Worm (Caenorhabditis elegans): ENCODE measurements around the gene mutd-1.

- TF ChIP-seq C06A6.2 (GFP tag; conservative IDR thresholded peaks at IDR 0.05) (no peak), ama-1 (optimal IDR thresholded peaks at IDR 0.05) (no peak), ama-1 (GFP tag; optimal IDR thresholded peaks at IDR 0.05) (no peak), gei-17 (GFP tag; optimal IDR thresholded peaks at IDR 0.05) (no peak), ztf-18 (tag; optimal IDR thresholded peaks at IDR 0.05) (no peak), chd-7 (tag; optimal IDR thresholded peaks at IDR 0.05) (no peak), F33H1.4 (GFP tag; IDR thresholded peaks at IDR 0.05) (no peak), snpc-1.1 (tag; optimal IDR thresholded peaks at IDR 0.05; ENCODE audit: insufficient read depth) (no peak), K12H6.12 (tag; optimal IDR thresholded peaks at IDR 0.05) (no peak), aptf-3 (GFP tag; IDR thresholded peaks at IDR 0.05) (no peak), pbrm-1 (GFP tag; IDR thresholded peaks at IDR 0.05) (no peak)
Observed at ce11 chrIV:7165723-7166122, 31.8 kb upstream of the mutd-1 start, which contains the start of gene rpc-1.
